Fruit fly (Drosophila melanogaster) whole organism, embryonic: ENCODE results near the gene Pgant35A.

Experiments used
- ATbp ChIP-seq: fragments of 200-800 bp; sonication (Bioruptor generic); optimal IDR thresholded peaks from 2 replicates; lab custom pipeline; 2017; ENCODE audit warnings: missing biosample characterization, mild to moderate bottlenecking, missing genetic modification characterization, missing genetic modification reagents
- Ada2b ChIP-seq: fragments of 200-800 bp; sonication (Bioruptor generic); IDR thresholded peaks from 2 replicates; pipeline ENCODE4 v1.3.6; 2022; ENCODE audit warnings: missing biosample characterization, missing genetic modification characterization
- Antp ChIP-seq: fragments of 200-800 bp; sonication (Bioruptor generic); optimal IDR thresholded peaks from 3 replicates; lab custom pipeline; 2016; ENCODE audit warnings: missing biosample characterization, missing genetic modification characterization
- Atf6 ChIP-seq: fragments of 200-800 bp; sonication (Bioruptor generic); IDR thresholded peaks from 2 replicates; pipeline ENCODE4 v1.3.6; 2022; ENCODE audit warnings: missing biosample characterization, missing genetic modification characterization
- CG10654 ChIP-seq: fragments of 200-800 bp; sonication (Bioruptor generic); optimal IDR thresholded peaks from 2 replicates; lab custom pipeline; 2016; ENCODE audit warnings: missing biosample characterization, missing genetic modification characterization
- CG1233 ChIP-seq: fragments of 200-800 bp; sonication (Bioruptor generic); optimal IDR thresholded peaks from 4 replicates; lab custom pipeline; 2018; ENCODE audit warnings: missing biosample characterization, mild to moderate bottlenecking, missing genetic modification characterization
- CG12744 ChIP-seq: fragments of 200-800 bp; sonication (Bioruptor generic); optimal IDR thresholded peaks from 2 replicates; lab custom pipeline; 2016; ENCODE audit warnings: missing biosample characterization, missing genetic modification characterization
- CG13287 ChIP-seq: fragments of 200-800 bp; sonication (Bioruptor generic); IDR thresholded peaks from 2 replicates; pipeline ENCODE4 v1.3.6; 2022; ENCODE audit warnings: missing biosample characterization, missing genetic modification characterization; ENCODE audit not compliant: partially characterized antibody
- CG16779 ChIP-seq: fragments of 200-800 bp; sonication (Bioruptor generic); IDR thresholded peaks from 2 replicates; pipeline ENCODE4 v1.3.6; 2022; ENCODE audit warnings: missing biosample characterization, missing genetic modification characterization
- CG2875 ChIP-seq: fragments of 200-800 bp; sonication (Bioruptor generic); optimal IDR thresholded peaks from 2 replicates; lab custom pipeline; 2017; ENCODE audit warnings: missing biosample characterization, mild to moderate bottlenecking, missing genetic modification characterization, missing genetic modification reagents
- CG30020 ChIP-seq: fragments of 200-800 bp; optimal IDR thresholded peaks from 2 replicates; lab custom pipeline; 2019; ENCODE audit warnings: missing biosample characterization, mild to moderate bottlenecking, missing genetic modification characterization, moderate library complexity
- CG32767 ChIP-seq: fragments of 200-800 bp; sonication (Bioruptor generic); IDR thresholded peaks from 2 replicates; pipeline ENCODE4 v1.3.6; 2022; ENCODE audit warnings: missing biosample characterization, missing genetic modification characterization
- CG33213 ChIP-seq: fragments of 200-800 bp; sonication (Bioruptor generic); optimal IDR thresholded peaks from 3 replicates; lab custom pipeline; 2016; ENCODE audit warnings: missing biosample characterization, missing genetic modification characterization
- CG34224 ChIP-seq: fragments of 200-800 bp; sonication (Bioruptor generic); IDR thresholded peaks from 3 replicates; pipeline ENCODE4 v1.3.6; 2022; ENCODE audit warnings: missing biosample characterization, missing genetic modification characterization; ENCODE audit not compliant: partially characterized antibody
- CG34422 ChIP-seq: fragments of 200-800 bp; sonication (Bioruptor generic); IDR thresholded peaks from 3 replicates; pipeline ENCODE4 v1.3.6; 2022; ENCODE audit warnings: missing biosample characterization, missing genetic modification characterization
- CG3726 ChIP-seq: fragments of 200-800 bp; sonication (Bioruptor generic); IDR thresholded peaks from 3 replicates; pipeline ENCODE4, ENCODE4 v1.3.6; 2022; ENCODE audit warnings: missing biosample characterization, missing genetic modification characterization
- CG4820 ChIP-seq: fragments of 200-800 bp; sonication (Bioruptor generic); optimal IDR thresholded peaks from 3 replicates; lab custom pipeline; 2016; ENCODE audit warnings: missing biosample characterization, missing genetic modification characterization
- CG5245 ChIP-seq: fragments of 200-800 bp; sonication (Bioruptor generic); optimal IDR thresholded peaks from 3 replicates; lab custom pipeline; 2016; ENCODE audit warnings: missing biosample characterization, missing genetic modification characterization
- CG6791 ChIP-seq: fragments of 200-800 bp; sonication (Bioruptor generic); IDR thresholded peaks from 3 replicates; pipeline ENCODE4 v1.3.6; 2022; ENCODE audit warnings: missing biosample characterization, missing genetic modification characterization; ENCODE audit not compliant: partially characterized antibody
- CG7839 ChIP-seq: fragments of 200-800 bp; sonication (Bioruptor generic); optimal IDR thresholded peaks from 3 replicates; lab custom pipeline; 2018; ENCODE audit warnings: missing biosample characterization, mild to moderate bottlenecking, missing genetic modification characterization, moderate library complexity
- CG8290 ChIP-seq, 3 experiments: fragments of 200-800 bp; sonication (Bioruptor generic); optimal IDR thresholded peaks; 2 replicates each; lab custom pipeline; 2016 to 2019; ENCODE audit warnings: missing biosample characterization in 3 of 3, missing genetic modification characterization in 3 of 3, mild to moderate bottlenecking in 2 of 3, moderate library complexity in 1 of 3
- CG8765 ChIP-seq: fragments of 200-800 bp; sonication (Bioruptor generic); IDR thresholded peaks from 2 replicates; pipeline ENCODE4 v1.3.6; 2022; ENCODE audit warnings: missing biosample characterization, missing genetic modification characterization
- Dek ChIP-seq: fragments of 200-800 bp; sonication (Bioruptor generic); optimal IDR thresholded peaks from 3 replicates; lab custom pipeline; 2019; ENCODE audit warnings: missing biosample characterization, mild to moderate bottlenecking, missing genetic modification characterization, moderate library complexity
- E2f2 ChIP-seq: fragments of 200-800 bp; sonication (Bioruptor generic); IDR thresholded peaks from 2 replicates; pipeline ENCODE4 v1.3.6; 2022; ENCODE audit warnings: missing biosample characterization, missing genetic modification characterization
- HLHmδ ChIP-seq: fragments of 200-800 bp; sonication (Bioruptor generic); optimal IDR thresholded peaks from 2 replicates; lab custom pipeline; 2018; ENCODE audit warnings: missing biosample characterization, mild to moderate bottlenecking, missing genetic modification characterization, moderate library complexity
- Hr39 ChIP-seq: fragments of >200 bp; optimal IDR thresholded peaks from 2 replicates; lab custom pipeline; 2017
- Hr78 ChIP-seq, 2 experiments: fragments of 200-800 bp in 1 of 2; fragments of >200 bp in 1 of 2; sonication (Bioruptor generic) in 1 of 2; optimal IDR thresholded peaks; 2 replicates each; lab custom pipeline; 2017 to 2019; ENCODE audit warnings: missing biosample characterization in 2 of 2, missing genetic modification characterization in 2 of 2, mild to moderate bottlenecking in 1 of 2, moderate library complexity in 1 of 2
- Meics ChIP-seq: fragments of 200-800 bp; sonication (Bioruptor generic); optimal IDR thresholded peaks from 2 replicates; lab custom pipeline; 2017; ENCODE audit warnings: missing biosample characterization, mild to moderate bottlenecking, missing genetic modification characterization
- Myb ChIP-seq: fragments of 200-800 bp; sonication (Bioruptor generic); optimal IDR thresholded peaks from 2 replicates; lab custom pipeline; 2016; ENCODE audit warnings: missing biosample characterization, missing genetic modification characterization
- Nf-YC ChIP-seq: fragments of 200-800 bp; optimal IDR thresholded peaks from 3 replicates; lab custom pipeline; 2019; ENCODE audit warnings: missing biosample characterization, mild to moderate bottlenecking, missing genetic modification characterization, moderate library complexity
- Optix ChIP-seq: fragments of 200-800 bp; sonication (Bioruptor generic); IDR thresholded peaks from 3 replicates; pipeline ENCODE4 v1.3.6; 2022; ENCODE audit warnings: missing biosample characterization, missing genetic modification characterization
- Rfx ChIP-seq: fragments of 200-800 bp; sonication (Bioruptor generic); IDR thresholded peaks from 2 replicates; pipeline ENCODE4 v1.3.6; 2022; ENCODE audit warnings: missing biosample characterization, missing genetic modification characterization
- YL-1 ChIP-seq: fragments of 200-800 bp; sonication (Bioruptor generic); optimal IDR thresholded peaks from 3 replicates; lab custom pipeline; 2017; ENCODE audit warnings: missing biosample characterization, mild to moderate bottlenecking, missing genetic modification characterization
- ab ChIP-seq: fragments of 200-800 bp; sonication (Bioruptor generic); optimal IDR thresholded peaks from 2 replicates; lab custom pipeline; 2016; ENCODE audit warnings: missing biosample characterization, missing genetic modification characterization
- abd-A ChIP-seq: fragments of 200-800 bp; sonication (Bioruptor generic); optimal IDR thresholded peaks from 3 replicates; lab custom pipeline; 2019; ENCODE audit warnings: missing biosample characterization, mild to moderate bottlenecking, missing genetic modification characterization, moderate library complexity
- aop ChIP-seq: fragments of 200-800 bp; sonication (Bioruptor generic); IDR thresholded peaks from 2 replicates; pipeline ENCODE4 v1.3.6; 2022; ENCODE audit warnings: missing biosample characterization, missing genetic modification characterization
- bsh ChIP-seq, 2 experiments: fragments of 200-800 bp; sonication (Bioruptor generic); optimal IDR thresholded peaks; 2 replicates each; lab custom pipeline; 2017 to 2018; ENCODE audit warnings: mild to moderate bottlenecking in 2 of 2, missing biosample characterization in 2 of 2, missing genetic modification characterization in 2 of 2, moderate library complexity in 1 of 2
- btn ChIP-seq: fragments of 200-800 bp; sonication (Bioruptor generic); optimal IDR thresholded peaks from 2 replicates; lab custom pipeline; 2016; ENCODE audit warnings: missing biosample characterization, missing genetic modification characterization
- cad ChIP-seq: fragments of >200 bp; optimal IDR thresholded peaks from 2 replicates; lab custom pipeline; 2017; ENCODE audit warnings: missing biosample characterization, missing genetic modification characterization
- chinmo ChIP-seq: fragments of 200-800 bp; sonication (Bioruptor generic); IDR thresholded peaks from 4 replicates; pipeline ENCODE4 v1.3.6; 2022; ENCODE audit warnings: missing biosample characterization, missing genetic modification characterization; ENCODE audit not compliant: partially characterized antibody
- ftz-f1 ChIP-seq: fragments of 200-800 bp; sonication (Bioruptor generic); optimal IDR thresholded peaks from 2 replicates; lab custom pipeline; 2016; ENCODE audit warnings: missing biosample characterization, missing genetic modification characterization
- gsb ChIP-seq: fragments of 200-800 bp; sonication (Bioruptor generic); IDR thresholded peaks from 2 replicates; pipeline ENCODE4 v1.3.6; 2022; ENCODE audit warnings: missing biosample characterization, missing genetic modification characterization
- hbn ChIP-seq: fragments of 200-800 bp; sonication (Bioruptor generic); IDR thresholded peaks from 2 replicates; pipeline ENCODE4 v1.3.6; 2022; ENCODE audit warnings: missing biosample characterization, missing genetic modification characterization; ENCODE audit not compliant: partially characterized antibody
- hkb ChIP-seq, 2 experiments: fragments of 200-800 bp in 1 of 2; fragments of >200 bp in 1 of 2; sonication (Bioruptor generic) in 1 of 2; IDR thresholded peaks in 1 of 2; optimal IDR thresholded peaks in 1 of 2; 2 replicates each; pipeline versions ENCODE4 v1.3.6 to Lab custom; 2017 to 2022; ENCODE audit warnings: missing biosample characterization in 1 of 2, missing genetic modification characterization in 1 of 2
- prd ChIP-seq, 3 experiments: fragments of >200 bp in 2 of 3; fragments of 200-800 bp in 1 of 3; sonication (Bioruptor generic) in 1 of 3; optimal IDR thresholded peaks in 2 of 3; IDR thresholded peaks in 1 of 3; 2 replicates in 2 of 3; 3 replicates in 1 of 3; pipeline versions ENCODE4 v1.3.6 to Lab custom; 2017 to 2022; ENCODE audit warnings: missing biosample characterization in 1 of 3, missing genetic modification characterization in 1 of 3
- rib ChIP-seq: fragments of 200-800 bp; sonication (Bioruptor generic); IDR thresholded peaks from 2 replicates; pipeline ENCODE4 v1.3.6; 2022; ENCODE audit warnings: missing biosample characterization, missing genetic modification characterization
- sim ChIP-seq: fragments of 200-800 bp; sonication (Bioruptor generic); IDR thresholded peaks from 2 replicates; pipeline ENCODE4 v1.3.6; 2022; ENCODE audit warnings: missing biosample characterization, missing genetic modification characterization
- twi ChIP-seq: fragments of 200-800 bp; optimal IDR thresholded peaks from 2 replicates; lab custom pipeline; 2019; ENCODE audit warnings: missing biosample characterization, mild to moderate bottlenecking, missing genetic modification characterization, moderate library complexity
- wdn ChIP-seq: fragments of 200-800 bp; sonication (Bioruptor generic); IDR thresholded peaks from 2 replicates; pipeline ENCODE4 v1.3.6; 2022; ENCODE audit warnings: missing biosample characterization, missing genetic modification characterization

The Pgant35A gene

dm6 chr2L:14361736-14362180 is 2.7 kb downstream of the Pgant35A start, which contains the start of gene spel1 (continued):
- TF ChIP-seq Ada2b (GFP tag; lab: Robert Waterston, UW) (peak; percentile 78), HLHmδ (GFP tag; lab: Kevin White, UChicago) (no peak), ATbp (GFP tag; lab: Kevin White, UChicago) (peak; percentile 59), Hr39 (lab: Kevin White, UChicago) (no peak), CG8290 (GFP tag; optimal IDR thresholded peaks at IDR 0.05; lab: Kevin White, UChicago) (peak; percentile 57), CG8290 (tag; optimal IDR thresholded peaks at IDR 0.05; lab: Kevin White, UChicago) (peak in 1 of 2 experiments; percentile 43), CG32767 (GFP tag; lab: Robert Waterston, UW) (peak; percentile 70; the same call in 1 of the 2 replicates), Dek (tag; lab: Kevin White, UChicago) (peak; percentile 91), Hr78 (GFP tag; optimal IDR thresholded peaks at IDR 0.05; lab: Kevin White, UChicago) (peak in 1 of 2 experiments; percentile 34), Nf-YC (tag; lab: Kevin White, UChicago) (peak; percentile 74), Atf6 (GFP tag; lab: Robert Waterston, UW) (peak; percentile 84), sim (GFP tag; lab: Robert Waterston, UW) (peak; percentile 62; the same call in 1 of the 2 replicates), CG4820 (peak; percentile 59), hbn (GFP tag; lab: Robert Waterston, UW) (no peak), CG30020 (peak; percentile 62), prd (optimal IDR thresholded peaks at IDR 0.05; lab: Kevin White, UChicago) (no peak), prd (GFP tag; IDR thresholded peaks at IDR 0.05; lab: Robert Waterston, UW) (peak; percentile 80), CG10654 (GFP tag; lab: Kevin White, UChicago) (peak; percentile 62), CG16779 (GFP tag; lab: Robert Waterston, UW) (no peak), btn (GFP tag; lab: Kevin White, UChicago) (no peak), CG6791 (no peak), Optix (GFP tag; lab: Robert Waterston, UW) (no peak), abd-A (peak; percentile 2), twi (peak; percentile 46), Myb (no peak), YL-1 (peak; percentile 31), Antp (GFP tag; lab: Kevin White, UChicago) (no peak), Rfx (GFP tag; lab: Robert Waterston, UW) (peak; percentile 85), hkb (optimal IDR thresholded peaks at IDR 0.05; lab: Kevin White, UChicago) (no peak), hkb (GFP tag; IDR thresholded peaks at IDR 0.05; lab: Robert Waterston, UW) (peak; percentile 69; the same call in 1 of the 2 replicates), ab (GFP tag; lab: Kevin White, UChicago) (no peak), rib (GFP tag; lab: Robert Waterston, UW) (peak; percentile 72), CG34422 (GFP tag; lab: Robert Waterston, UW) (peak; percentile 71), aop (GFP tag; lab: Robert Waterston, UW) (no peak), CG34224 (GFP tag; lab: Robert Waterston, UW) (no peak), Meics (GFP tag; lab: Kevin White, UChicago) (peak; percentile 83), bsh (GFP tag; optimal IDR thresholded peaks at IDR 0.05; lab: Kevin White, UChicago) (peak in 1 of 2 experiments; percentile 85), CG7839 (tag; lab: Kevin White, UChicago) (peak; percentile 88), chinmo (GFP tag; lab: Robert Waterston, UW) (no peak), CG13287 (GFP tag; lab: Robert Waterston, UW) (no peak), CG33213 (GFP tag; lab: Kevin White, UChicago) (peak; percentile 57), E2f2 (peak; percentile 85), cad (no peak), ftz-f1 (no peak), gsb (GFP tag; lab: Robert Waterston, UW) (peak; percentile 40; the same call in 1 of the 2 replicates), wdn (GFP tag; lab: Robert Waterston, UW) (peak; percentile 59), CG2875 (peak; percentile 16), CG8765 (GFP tag; lab: Robert Waterston, UW) (peak; percentile 63; the same call in 1 of the 2 replicates), CG3726 (GFP tag; lab: Robert Waterston, UW) (peak; percentile 80; the same call in 2 of the 3 replicates), CG1233 (GFP tag; lab: Kevin White, UChicago) (no peak), CG12744 (GFP tag; lab: Kevin White, UChicago) (no peak), CG5245 (peak; percentile 38)
